Worm (Caenorhabditis elegans) whole organism, young adult: ENCODE results near the gene cutl-29.

Source experiments
- C17E4.6 ChIP-seq: fragments of 200-800 bp; sonication (Bioruptor generic); IDR thresholded peaks from 2 replicates; pipeline ENCODE4 v1.3.6; 2022; ENCODE audit warnings: missing genetic modification reagents, missing genetic modification characterization, missing compliant biosample characterization
- D2030.7 ChIP-seq: fragments of 200-800 bp; sonication (Bioruptor generic); IDR thresholded peaks from 2 replicates; pipeline ENCODE4 v1.3.6; 2022; ENCODE audit warnings: missing genetic modification reagents, missing genetic modification characterization, missing compliant biosample characterization
- F55B11.4 ChIP-seq: sonication (generic microtip); optimal IDR thresholded peaks from 2 replicates; lab custom pipeline; 2016; ENCODE audit warnings: missing compliant biosample characterization, missing genetic modification characterization, borderline replicate concordance; ENCODE audit not compliant: insufficient read depth
- F57C9.4 ChIP-seq: sonication (generic microtip); optimal IDR thresholded peaks from 2 replicates; lab custom pipeline; 2017; ENCODE audit warnings: mild to moderate bottlenecking, missing genetic modification characterization, missing compliant biosample characterization
- Y53G8AR.9 ChIP-seq: fragments of 200-800 bp; sonication (Bioruptor generic); conservative IDR thresholded peaks from 2 replicates; pipeline ENCODE4 v1.3.6; 2022; ENCODE audit warnings: missing genetic modification reagents, missing genetic modification characterization, missing compliant biosample characterization
- akir-1 ChIP-seq: fragments of 200-800 bp; sonication (Bioruptor generic); optimal IDR thresholded peaks from 2 replicates; lab custom pipeline; 2018; ENCODE audit warnings: mild to moderate bottlenecking, missing genetic modification characterization, moderate library complexity, missing compliant biosample characterization
- aptf-3 ChIP-seq: fragments of 200-800 bp; sonication (Bioruptor generic); IDR thresholded peaks from 2 replicates; pipeline ENCODE4 v1.3.6; 2022; ENCODE audit warnings: missing genetic modification characterization, missing compliant biosample characterization
- atf-7 ChIP-seq: sonication (generic microtip); optimal IDR thresholded peaks from 2 replicates; lab custom pipeline; 2017; ENCODE audit warnings: mild to moderate bottlenecking, missing genetic modification characterization, missing compliant biosample characterization
- attf-5 ChIP-seq: fragments of 200-800 bp; sonication (Bioruptor generic); optimal IDR thresholded peaks from 2 replicates; lab custom pipeline; 2018; ENCODE audit warnings: mild to moderate bottlenecking, missing genetic modification characterization, missing compliant biosample characterization
- bed-2 ChIP-seq: fragments of 200-800 bp; sonication (Bioruptor generic); IDR thresholded peaks from 2 replicates; pipeline ENCODE4 v1.3.6; 2022; ENCODE audit warnings: missing genetic modification reagents, missing genetic modification characterization, missing compliant biosample characterization
- die-1 ChIP-seq: sonication (generic microtip); optimal IDR thresholded peaks from 2 replicates; lab custom pipeline; 2016; ENCODE audit warnings: missing genotype, mild to moderate bottlenecking, missing genetic modification characterization, missing compliant biosample characterization
- dox-1 ChIP-seq: fragments of 200-800 bp; sonication (Bioruptor generic); IDR thresholded peaks from 2 replicates; pipeline ENCODE4 v1.3.6; 2022; ENCODE audit warnings: missing genetic modification reagents, missing genetic modification characterization, missing compliant biosample characterization
- egl-44 ChIP-seq: fragments of 200-800 bp; sonication (Bioruptor generic); IDR thresholded peaks from 2 replicates; pipeline ENCODE4 v1.3.6; 2022; ENCODE audit warnings: missing genetic modification reagents, missing genetic modification characterization, missing compliant biosample characterization
- hlh-12 ChIP-seq: sonication (generic microtip); optimal IDR thresholded peaks from 2 replicates; lab custom pipeline; 2016; ENCODE audit warnings: missing genetic modification characterization, missing compliant biosample characterization
- hlh-26 ChIP-seq: fragments of 200-800 bp; sonication (Bioruptor generic); conservative IDR thresholded peaks from 2 replicates; pipeline ENCODE4 v1.3.6; 2022; ENCODE audit warnings: missing genetic modification reagents, missing genetic modification characterization, missing compliant biosample characterization
- hrde-1 ChIP-seq: sonication (generic microtip); optimal IDR thresholded peaks from 2 replicates; lab custom pipeline; 2016; ENCODE audit warnings: missing genetic modification characterization, mild to moderate bottlenecking, missing compliant biosample characterization, moderate library complexity, missing genotype, missing genetic modification reagents, borderline replicate concordance
- hsf-1 ChIP-seq: fragments of 200-800 bp; sonication (Bioruptor generic); IDR thresholded peaks from 2 replicates; pipeline ENCODE4 v1.3.6; 2022; ENCODE audit warnings: missing genetic modification reagents, missing genetic modification characterization, missing compliant biosample characterization
- let-526 ChIP-seq: fragments of 200-800 bp; sonication (Bioruptor generic); IDR thresholded peaks from 2 replicates; pipeline ENCODE4 v1.3.6; 2022; ENCODE audit warnings: missing genetic modification reagents, missing genetic modification characterization, missing compliant biosample characterization
- lin-26 ChIP-seq: fragments of 200-800 bp; sonication (Bioruptor generic); IDR thresholded peaks from 2 replicates; pipeline ENCODE4 v1.3.6; 2022; ENCODE audit warnings: missing genetic modification reagents, missing genetic modification characterization, missing compliant biosample characterization
- lin-35 ChIP-seq, 3 experiments: fragments of 150-350 bp in 2 of 3; sonication (generic microtip) in 1 of 3; optimal IDR thresholded peaks; 2 replicates each; lab custom pipeline; 2014 to 2018; ENCODE audit warnings: missing biosample characterization in 3 of 3, missing genetic modification characterization in 3 of 3, missing genetic modification reagents in 3 of 3
- lsl-1 ChIP-seq: fragments of 200-800 bp; sonication (Bioruptor generic); optimal IDR thresholded peaks from 2 replicates; lab custom pipeline; 2018; ENCODE audit warnings: mild to moderate bottlenecking, missing genetic modification characterization, moderate library complexity, missing compliant biosample characterization
- nfya-1 ChIP-seq: sonication (generic microtip); optimal IDR thresholded peaks from 2 replicates; lab custom pipeline; 2017; ENCODE audit warnings: antibody characterized with exemption, missing compliant biosample characterization, missing genetic modification characterization, borderline replicate concordance; ENCODE audit not compliant: insufficient read depth
- nfya-2 ChIP-seq: fragments of 200-800 bp; sonication (Bioruptor generic); IDR thresholded peaks from 2 replicates; pipeline ENCODE4 v1.3.6; 2022; ENCODE audit warnings: missing genetic modification reagents, missing genetic modification characterization, missing compliant biosample characterization
- nhr-179 ChIP-seq: sonication (generic microtip); optimal IDR thresholded peaks from 2 replicates; lab custom pipeline; 2016; ENCODE audit warnings: mild to moderate bottlenecking, missing genetic modification characterization, missing compliant biosample characterization
- repo-1 ChIP-seq: sonication (generic microtip); optimal IDR thresholded peaks from 2 replicates; lab custom pipeline; 2017; ENCODE audit warnings: mild to moderate bottlenecking, missing genetic modification characterization, missing compliant biosample characterization
- sea-2 ChIP-seq: fragments of 200-800 bp; sonication (Bioruptor generic); IDR thresholded peaks from 2 replicates; pipeline ENCODE4 v1.3.6; 2022; ENCODE audit warnings: missing genetic modification characterization, missing compliant biosample characterization
- sptf-2 ChIP-seq: fragments of 200-800 bp; sonication (Bioruptor generic); optimal IDR thresholded peaks from 2 replicates; lab custom pipeline; 2018; ENCODE audit warnings: mild to moderate bottlenecking, missing genetic modification characterization, missing compliant biosample characterization
- tbx-9 ChIP-seq: sonication (generic microtip); optimal IDR thresholded peaks from 2 replicates; lab custom pipeline; 2016; ENCODE audit warnings: borderline replicate concordance, missing genetic modification characterization, inconsistent platforms, missing compliant biosample characterization
- tlf-1 ChIP-seq: fragments of 200-800 bp; sonication (Bioruptor generic); optimal IDR thresholded peaks from 2 replicates; lab custom pipeline; 2018; ENCODE audit warnings: mild to moderate bottlenecking, missing genetic modification characterization, missing compliant biosample characterization
- ztf-25 ChIP-seq: fragments of 200-800 bp; sonication (Bioruptor generic); IDR thresholded peaks from 2 replicates; pipeline ENCODE4 v1.3.6; 2022; ENCODE audit warnings: missing genetic modification reagents, missing genetic modification characterization, missing compliant biosample characterization
- ztf-26 ChIP-seq: sonication (generic microtip); optimal IDR thresholded peaks from 2 replicates; lab custom pipeline; 2017; ENCODE audit warnings: missing genetic modification characterization, missing compliant biosample characterization

cutl-29 gene

ce11 chrX:8218653-8219052 is 52.2 kb downstream of the cutl-29 start, which contains the start of gene K02A6.4:
K02A6.4 (minus strand) TSS chrX:8218753.
- TF ChIP-seq sea-2 (GFP tag; lab: Robert Waterston, UW), result no peak
- TF ChIP-seq hrde-1, result no peak
- no peak for TF ChIP-seq akir-1 (GFP tag; lab: Kevin White, UChicago)
- no peak for TF ChIP-seq ztf-25
- no peak for TF ChIP-seq bed-2 (GFP tag; lab: Robert Waterston, UW)
- TF ChIP-seq die-1 (tag; lab: Kevin White, UChicago), result no peak
- no peak for TF ChIP-seq D2030.7 (GFP tag; lab: Robert Waterston, UW)
- TF ChIP-seq nfya-2 (GFP tag; lab: Robert Waterston, UW), result no peak
- TF ChIP-seq let-526 (GFP tag; lab: Robert Waterston, UW), result no peak
- TF ChIP-seq hlh-12 (tag; lab: Kevin White, UChicago), result no peak
- TF ChIP-seq hsf-1 (GFP tag; lab: Robert Waterston, UW), result no peak
- no peak for TF ChIP-seq F55B11.4

- TF ChIP-seq Y53G8AR.9 (GFP tag; lab: Robert Waterston, UW), result no peak
- no peak for TF ChIP-seq lin-26 (GFP tag; lab: Robert Waterston, UW)
- TF ChIP-seq tbx-9, result no peak
- TF ChIP-seq atf-7 (tag; lab: Kevin White, UChicago), result no peak
- no peak for TF ChIP-seq ztf-26 (tag; lab: Kevin White, UChicago)
Measured at ce11 chrX:8216957-8217356, 53.9 kb downstream of the cutl-29 start.

ce11 chrX:8214424-8215115 is 56.3 kb downstream of the cutl-29 start, which contains the start of gene C47D2.1:
C47D2.1 (plus strand) TSS chrX:8215065.
- TF ChIP-seq atf-7 (tag; lab: Kevin White, UChicago), result no peak
- TF ChIP-seq sptf-2 (GFP tag; lab: Kevin White, UChicago), result no peak
- no peak for TF ChIP-seq dox-1 (GFP tag; lab: Robert Waterston, UW)
- no peak for TF ChIP-seq lin-35 (GFP tag; optimal IDR thresholded peaks at IDR 0.05; lab: Kevin White, UChicago)
- TF ChIP-seq hlh-26 (GFP tag; lab: Robert Waterston, UW), result no peak
- TF ChIP-seq nfya-1 (tag; lab: Kevin White, UChicago), result no peak
- TF ChIP-seq tlf-1, result no peak
- no peak for TF ChIP-seq attf-5 (GFP tag; lab: Kevin White, UChicago)
- TF ChIP-seq nhr-179 (tag; lab: Kevin White, UChicago), result no peak
- TF ChIP-seq egl-44 (GFP tag; lab: Robert Waterston, UW), result no peak
- TF ChIP-seq C17E4.6 (GFP tag; lab: Robert Waterston, UW), result no peak
- no peak for TF ChIP-seq F57C9.4 (tag; lab: Kevin White, UChicago)
- TF ChIP-seq lin-26 (GFP tag; lab: Robert Waterston, UW), result no peak
- TF ChIP-seq aptf-3, result no peak
- TF ChIP-seq lsl-1 (GFP tag; lab: Kevin White, UChicago), result no peak
- no peak for TF ChIP-seq repo-1 (tag; lab: Kevin White, UChicago)
